Worm (Caenorhabditis elegans) whole organism, young adult: ENCODE results near the gene ubxn-4.

Source experiments
- F52B5.7 ChIP-seq: sonication (generic microtip); optimal IDR thresholded peaks from 2 replicates; lab custom pipeline; 2016; ENCODE audit warnings: mild to moderate bottlenecking, missing genetic modification characterization, missing compliant biosample characterization
- F57A8.1 ChIP-seq: fragments of 200-800 bp; sonication (Bioruptor generic); optimal IDR thresholded peaks from 2 replicates; lab custom pipeline; 2018; ENCODE audit warnings: mild to moderate bottlenecking, missing genetic modification characterization, moderate library complexity, missing compliant biosample characterization
- Y79H2A.3 ChIP-seq: fragments of 200-800 bp; sonication (Bioruptor generic); conservative IDR thresholded peaks from 2 replicates; pipeline ENCODE4 v1.3.6; 2022; ENCODE audit warnings: missing genetic modification reagents, missing genetic modification characterization, missing compliant biosample characterization
- Y95B8A.8 ChIP-seq: fragments of 200-800 bp; sonication (Bioruptor generic); IDR thresholded peaks from 2 replicates; pipeline ENCODE4 v1.3.6; 2022; ENCODE audit warnings: missing genetic modification reagents, missing genetic modification characterization, missing compliant biosample characterization
- ama-1 ChIP-seq, 3 experiments: fragments of 150-350 bp in 1 of 3; sonication (generic microtip) in 2 of 3; optimal IDR thresholded peaks; 2 replicates each; lab custom pipeline; 2014 to 2018; ENCODE audit warnings: missing biosample characterization in 2 of 3, missing genetic modification characterization in 2 of 3, missing genetic modification reagents in 2 of 3
- aptf-3 ChIP-seq: fragments of 200-800 bp; sonication (Bioruptor generic); IDR thresholded peaks from 2 replicates; pipeline ENCODE4 v1.3.6; 2022; ENCODE audit warnings: missing genetic modification characterization, missing compliant biosample characterization
- attf-3 ChIP-seq: fragments of 200-800 bp; sonication (Bioruptor generic); conservative IDR thresholded peaks from 2 replicates; pipeline ENCODE4 v1.3.6; 2022; ENCODE audit warnings: missing genetic modification reagents, missing genetic modification characterization, missing compliant biosample characterization
- bed-2 ChIP-seq: fragments of 200-800 bp; sonication (Bioruptor generic); IDR thresholded peaks from 2 replicates; pipeline ENCODE4 v1.3.6; 2022; ENCODE audit warnings: missing genetic modification reagents, missing genetic modification characterization, missing compliant biosample characterization
- ccch-3 ChIP-seq: fragments of 200-800 bp; sonication (Bioruptor generic); optimal IDR thresholded peaks from 2 replicates; lab custom pipeline; 2018; ENCODE audit warnings: mild to moderate bottlenecking, missing genetic modification characterization, missing compliant biosample characterization
- cebp-1 ChIP-seq, 2 experiments: fragments of 200-800 bp in 1 of 2; sonication (Bioruptor generic) in 1 of 2; sonication (generic microtip) in 1 of 2; IDR thresholded peaks in 1 of 2; optimal IDR thresholded peaks in 1 of 2; 2 replicates each; pipeline versions ENCODE4 v1.3.6 to Lab custom; 2017 to 2022; ENCODE audit warnings: missing compliant biosample characterization in 2 of 2, missing genetic modification characterization in 2 of 2, mild to moderate bottlenecking in 1 of 2, missing genetic modification reagents in 1 of 2, moderate library complexity in 1 of 2
- ceh-58 ChIP-seq: fragments of 200-800 bp; sonication (Bioruptor generic); IDR thresholded peaks from 2 replicates; pipeline ENCODE4 v1.3.6; 2022; ENCODE audit warnings: missing genetic modification characterization, missing compliant biosample characterization
- ceh-91 ChIP-seq: fragments of 200-800 bp; sonication (Bioruptor generic); IDR thresholded peaks from 2 replicates; pipeline ENCODE4 v1.3.6; 2022; ENCODE audit warnings: missing genetic modification reagents, missing genetic modification characterization, missing compliant biosample characterization
- efl-1 ChIP-seq: fragments of 150-350 bp; optimal IDR thresholded peaks from 2 replicates; lab custom pipeline; 2014; ENCODE audit warnings: missing biosample characterization, missing genetic modification reagents, missing genetic modification characterization
- gei-17 ChIP-seq: fragments of 200-800 bp; sonication (Bioruptor generic); optimal IDR thresholded peaks from 2 replicates; lab custom pipeline; 2018; ENCODE audit warnings: mild to moderate bottlenecking, missing genetic modification characterization, missing compliant biosample characterization
- him-1 ChIP-seq: sonication (generic microtip); optimal IDR thresholded peaks from 2 replicates; lab custom pipeline; 2016; ENCODE audit warnings: missing genotype, missing genetic modification reagents, missing genetic modification characterization, missing compliant biosample characterization
- hlh-12 ChIP-seq: sonication (generic microtip); optimal IDR thresholded peaks from 2 replicates; lab custom pipeline; 2016; ENCODE audit warnings: missing genetic modification characterization, missing compliant biosample characterization
- hmg-1.2 ChIP-seq: fragments of 200-800 bp; sonication (Bioruptor generic); IDR thresholded peaks from 2 replicates; pipeline ENCODE4 v1.3.6; 2022; ENCODE audit warnings: missing genetic modification reagents, missing genetic modification characterization, missing compliant biosample characterization
- hrde-1 ChIP-seq: sonication (generic microtip); optimal IDR thresholded peaks from 2 replicates; lab custom pipeline; 2016; ENCODE audit warnings: missing genetic modification characterization, mild to moderate bottlenecking, missing compliant biosample characterization, moderate library complexity, missing genotype, missing genetic modification reagents, borderline replicate concordance
- hsf-1 ChIP-seq: fragments of 200-800 bp; sonication (Bioruptor generic); IDR thresholded peaks from 2 replicates; pipeline ENCODE4 v1.3.6; 2022; ENCODE audit warnings: missing genetic modification reagents, missing genetic modification characterization, missing compliant biosample characterization
- lin-35 ChIP-seq, 3 experiments: fragments of 150-350 bp in 2 of 3; sonication (generic microtip) in 1 of 3; optimal IDR thresholded peaks; 2 replicates each; lab custom pipeline; 2014 to 2018; ENCODE audit warnings: missing biosample characterization in 3 of 3, missing genetic modification characterization in 3 of 3, missing genetic modification reagents in 3 of 3
- lin-40 ChIP-seq: sonication (generic microtip); optimal IDR thresholded peaks from 2 replicates; lab custom pipeline; 2016; ENCODE audit warnings: missing genetic modification characterization, mild to moderate bottlenecking, missing compliant biosample characterization, missing genotype, missing genetic modification reagents
- madf-3 ChIP-seq: fragments of 200-800 bp; sonication (Bioruptor generic); IDR thresholded peaks from 2 replicates; pipeline ENCODE4 v1.3.6; 2022; ENCODE audit warnings: missing genetic modification reagents, missing genetic modification characterization, missing compliant biosample characterization
- madf-6 ChIP-seq: fragments of 200-800 bp; sonication (Bioruptor generic); IDR thresholded peaks from 2 replicates; pipeline ENCODE4 v1.3.6; 2022; ENCODE audit warnings: missing genetic modification reagents, missing genetic modification characterization, missing compliant biosample characterization
- mxl-1 ChIP-seq: sonication (generic microtip); optimal IDR thresholded peaks from 2 replicates; lab custom pipeline; 2016; ENCODE audit warnings: missing genetic modification characterization, missing compliant biosample characterization
- nfya-2 ChIP-seq: fragments of 200-800 bp; sonication (Bioruptor generic); IDR thresholded peaks from 2 replicates; pipeline ENCODE4 v1.3.6; 2022; ENCODE audit warnings: missing genetic modification reagents, missing genetic modification characterization, missing compliant biosample characterization
- nfyb-1 ChIP-seq: fragments of 200-800 bp; sonication (Bioruptor generic); IDR thresholded peaks from 2 replicates; pipeline ENCODE4 v1.3.6; 2022; ENCODE audit warnings: missing genetic modification reagents, missing genetic modification characterization, missing compliant biosample characterization
- nhr-90 ChIP-seq: sonication (generic microtip); optimal IDR thresholded peaks from 2 replicates; lab custom pipeline; 2016; ENCODE audit warnings: missing genotype, mild to moderate bottlenecking, missing genetic modification characterization, missing compliant biosample characterization
- sea-2 ChIP-seq: fragments of 200-800 bp; sonication (Bioruptor generic); IDR thresholded peaks from 2 replicates; pipeline ENCODE4 v1.3.6; 2022; ENCODE audit warnings: missing genetic modification characterization, missing compliant biosample characterization
- snpc-1.3 ChIP-seq: sonication (generic microtip); optimal IDR thresholded peaks from 2 replicates; lab custom pipeline; 2017; ENCODE audit warnings: missing genetic modification characterization, mild to moderate bottlenecking, missing compliant biosample characterization, antibody characterized with exemption, moderate library complexity, missing genotype, missing genetic modification reagents; ENCODE audit not compliant: insufficient read depth
- snpc-3.4 ChIP-seq: sonication (generic microtip); optimal IDR thresholded peaks from 2 replicates; lab custom pipeline; 2017; ENCODE audit warnings: missing genetic modification characterization, mild to moderate bottlenecking, missing compliant biosample characterization, antibody characterized with exemption, moderate library complexity, missing genotype, missing genetic modification reagents
- snpc-4 ChIP-seq, 5 experiments: fragments of 150-350 bp in 1 of 5; sonication (generic microtip) in 4 of 5; optimal IDR thresholded peaks; 2 replicates each; lab custom pipeline; 2014 to 2018; ENCODE audit warnings: missing genetic modification characterization in 5 of 5, missing biosample characterization in 3 of 5, antibody characterized with exemption in 2 of 5, mild to moderate bottlenecking in 2 of 5, missing compliant biosample characterization in 2 of 5, missing genotype in 2 of 5, moderate library complexity in 2 of 5, missing genetic modification reagents in 1 of 5
- tbp1 ChIP-seq: fragments of 200-800 bp; sonication (Bioruptor generic); optimal IDR thresholded peaks from 2 replicates; lab custom pipeline; 2018; ENCODE audit warnings: mild to moderate bottlenecking, missing genetic modification characterization, missing compliant biosample characterization
- unc-62 ChIP-seq: fragments of 150-350 bp; optimal IDR thresholded peaks from 2 replicates; lab custom pipeline; 2014; ENCODE audit warnings: missing biosample characterization, missing genetic modification reagents, missing genetic modification characterization
- ztf-22 ChIP-seq: fragments of 200-800 bp; sonication (Bioruptor generic); optimal IDR thresholded peaks from 2 replicates; lab custom pipeline; 2018; ENCODE audit warnings: mild to moderate bottlenecking, missing genetic modification characterization, moderate library complexity, missing compliant biosample characterization
- ztf-25 ChIP-seq: fragments of 200-800 bp; sonication (Bioruptor generic); IDR thresholded peaks from 2 replicates; pipeline ENCODE4 v1.3.6; 2022; ENCODE audit warnings: missing genetic modification reagents, missing genetic modification characterization, missing compliant biosample characterization
- ztf-26 ChIP-seq: sonication (generic microtip); optimal IDR thresholded peaks from 2 replicates; lab custom pipeline; 2017; ENCODE audit warnings: missing genetic modification characterization, missing compliant biosample characterization

Gene ubxn-4

ce11 chrIII:8437763-8438414 is 32.5 kb upstream of the ubxn-4 start (continued):
- TF ChIP-seq hmg-1.2 (GFP tag; lab: Robert Waterston, UW) = 0 out of 2 replicates have a peak, but pooled peaks have one; percentile 22
- TF ChIP-seq hsf-1 = no peak
- TF ChIP-seq ztf-22 (GFP tag; lab: Kevin White, UChicago) = no peak
- no peak for TF ChIP-seq snpc-1.3 (tag; lab: Kevin White, UChicago)
- no peak for TF ChIP-seq bed-2 (GFP tag; lab: Robert Waterston, UW)
- TF ChIP-seq, all 124 proteins: peak for 4

- TF ChIP-seq snpc-3.4 (tag; lab: Kevin White, UChicago) (no peak), mxl-1 (no peak), cebp-1 (GFP tag; IDR thresholded peaks at IDR 0.05; lab: Robert Waterston, UW) (no peak), cebp-1 (tag; optimal IDR thresholded peaks at IDR 0.05; lab: Kevin White, UChicago) (no peak), hlh-12 (tag; lab: Kevin White, UChicago) (no peak), nhr-90 (tag; lab: Kevin White, UChicago) (no peak), madf-3 (GFP tag; lab: Robert Waterston, UW) (no peak), unc-62 (GFP tag; lab: Kevin White, UChicago) (no peak), madf-6 (GFP tag; lab: Robert Waterston, UW) (no peak), hsf-1 (no peak), F57A8.1 (GFP tag; lab: Kevin White, UChicago) (no peak), ztf-25 (GFP tag; lab: Robert Waterston, UW) (no peak), efl-1 (GFP tag; lab: Kevin White, UChicago) (no peak), ccch-3 (GFP tag; lab: Kevin White, UChicago) (no peak), F52B5.7 (tag; lab: Kevin White, UChicago) (no peak), ceh-58 (GFP tag; lab: Robert Waterston, UW) (no peak), ceh-91 (GFP tag; lab: Robert Waterston, UW) (no peak), nfyb-1 (GFP tag; lab: Robert Waterston, UW) (no peak), snpc-4 (GFP tag; optimal IDR thresholded peaks at IDR 0.05; lab: Kevin White, UChicago) (no peak), snpc-4 (tag; optimal IDR thresholded peaks at IDR 0.05; lab: Kevin White, UChicago) (no peak), tbp1 (GFP tag; lab: Kevin White, UChicago) (no peak), ama-1 (optimal IDR thresholded peaks at IDR 0.05; lab: Kevin White, UChicago) (no peak), ama-1 (GFP tag; optimal IDR thresholded peaks at IDR 0.05; lab: Kevin White, UChicago) (no peak)
These were observed 29.7 kb upstream of the ubxn-4 start, which contains the start of gene ZK1236.9 for ce11 chrIII:8435074-8435473. Gene ZK1236.9, minus strand, starts transcription at chrIII:8435174.

ce11 chrIII:8432143-8432542 is 26.8 kb upstream of the ubxn-4 start, which contains the start of gene ZK1236.5:
Gene ZK1236.5, minus strand, starts transcription at chrIII:8432214.
- TF ChIP-seq F52B5.7 (tag; lab: Kevin White, UChicago) (no peak), him-1 (peak; percentile 46), lin-35 (GFP tag; optimal IDR thresholded peaks at IDR 0.05; lab: Kevin White, UChicago) (peak in 1 of 3 experiments; percentile 4), attf-3 (GFP tag; lab: Robert Waterston, UW) (peak; percentile 93), hrde-1 (tag; lab: Kevin White, UChicago) (no peak), Y79H2A.3 (GFP tag; lab: Robert Waterston, UW) (no peak), ztf-26 (tag; lab: Kevin White, UChicago) (no peak)

DNA sequence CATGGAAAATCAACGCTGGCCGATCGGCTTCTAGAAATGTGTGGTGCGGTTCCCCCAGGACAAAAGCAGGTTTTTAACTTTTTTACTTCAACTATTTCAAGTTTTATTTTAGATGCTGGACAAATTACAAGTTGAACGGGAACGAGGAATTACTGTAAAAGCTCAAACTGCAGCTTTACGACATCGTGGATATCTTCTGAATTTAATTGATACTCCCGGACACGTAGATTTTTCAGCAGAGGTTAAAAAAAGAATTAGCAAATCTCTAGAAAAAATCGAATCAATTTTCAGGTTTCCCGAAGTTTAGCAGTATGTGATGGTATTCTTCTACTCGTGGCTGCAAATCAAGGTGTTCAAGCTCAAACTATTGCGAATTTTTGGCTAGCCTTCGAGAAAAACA is 24.1 kb upstream of the ubxn-4 start:
- no peak for TF ChIP-seq ztf-25 (GFP tag; lab: Robert Waterston, UW)
- no peak for TF ChIP-seq ztf-26 (tag; lab: Kevin White, UChicago)
- no peak for TF ChIP-seq sea-2 (GFP tag; lab: Robert Waterston, UW)
- TF ChIP-seq Y95B8A.8 (GFP tag; lab: Robert Waterston, UW) = no peak
- TF ChIP-seq nfya-2 (GFP tag; lab: Robert Waterston, UW) = no peak
- TF ChIP-seq gei-17 = no peak
- no peak for TF ChIP-seq lin-40
- TF ChIP-seq attf-3 (GFP tag; lab: Robert Waterston, UW) = no peak
- no peak for TF ChIP-seq aptf-3
